Fruit fly (Drosophila melanogaster) whole organism, adult: ENCODE results near the gene CG9928.
A peak's percentile ranks its signal among the peaks of the same experiment; 100 is the strongest.

ENCODE experiments used
- CG11617 ChIP-seq: fragments of 200-800 bp; sonication (Bioruptor generic); optimal IDR thresholded peaks from 2 replicates; lab custom pipeline; 2017; ENCODE audit warnings: mild to moderate bottlenecking, missing biosample characterization, missing genetic modification reagents, missing genetic modification characterization
- CG12768 ChIP-seq: fragments of 200-800 bp; sonication (Bioruptor generic); optimal IDR thresholded peaks from 2 replicates; lab custom pipeline; 2017; ENCODE audit warnings: missing biosample characterization, missing genetic modification characterization, mild to moderate bottlenecking, moderate library complexity, missing genetic modification reagents
- CG14711 ChIP-seq: fragments of 200-800 bp; sonication (Bioruptor generic); optimal IDR thresholded peaks from 2 replicates; lab custom pipeline; 2018; ENCODE audit warnings: missing biosample characterization, mild to moderate bottlenecking, missing genetic modification characterization, moderate library complexity
- CG1620 ChIP-seq: fragments of 200-800 bp; sonication (Bioruptor generic); optimal IDR thresholded peaks from 2 replicates; lab custom pipeline; 2016; ENCODE audit warnings: missing biosample characterization, missing genetic modification characterization
- CG33017 ChIP-seq: fragments of 200-800 bp; sonication (Bioruptor generic); optimal IDR thresholded peaks from 2 replicates; lab custom pipeline; 2018; ENCODE audit warnings: missing biosample characterization, mild to moderate bottlenecking, missing genetic modification characterization, moderate library complexity
- CG5204 ChIP-seq: fragments of 200-800 bp; sonication (Bioruptor generic); optimal IDR thresholded peaks from 2 replicates; lab custom pipeline; 2016; ENCODE audit warnings: missing biosample characterization, missing genetic modification characterization
- CG7045 ChIP-seq: fragments of 200-800 bp; sonication (Bioruptor generic); optimal IDR thresholded peaks from 2 replicates; lab custom pipeline; 2017; ENCODE audit warnings: missing biosample characterization, mild to moderate bottlenecking, missing genetic modification characterization
- CG7101 ChIP-seq: fragments of 200-800 bp; sonication (Bioruptor generic); optimal IDR thresholded peaks from 2 replicates; lab custom pipeline; 2018; ENCODE audit warnings: missing biosample characterization, mild to moderate bottlenecking, missing genetic modification characterization, moderate library complexity
- Clk ChIP-seq: fragments of 200-800 bp; sonication (Bioruptor generic); optimal IDR thresholded peaks from 2 replicates; lab custom pipeline; 2017; ENCODE audit warnings: missing biosample characterization, missing genetic modification characterization
- Crg-1 ChIP-seq: fragments of 200-800 bp; sonication (Bioruptor generic); optimal IDR thresholded peaks from 2 replicates; lab custom pipeline; 2016; ENCODE audit warnings: missing biosample characterization, missing genetic modification characterization
- Hr96 ChIP-seq: fragments of 200-800 bp; sonication (Bioruptor generic); optimal IDR thresholded peaks from 2 replicates; lab custom pipeline; 2016; ENCODE audit warnings: missing biosample characterization, missing genetic modification characterization
- Mnt ChIP-seq: fragments of 200-800 bp; sonication (Bioruptor generic); optimal IDR thresholded peaks from 2 replicates; lab custom pipeline; 2016; ENCODE audit warnings: missing biosample characterization, mild to moderate bottlenecking, missing genetic modification characterization
- bab1 ChIP-seq: fragments of 200-800 bp; sonication (Bioruptor generic); optimal IDR thresholded peaks from 3 replicates; lab custom pipeline; 2019; ENCODE audit warnings: missing biosample characterization, mild to moderate bottlenecking, missing genetic modification characterization, moderate library complexity
- cic ChIP-seq: fragments of 200-800 bp; sonication (Bioruptor generic); optimal IDR thresholded peaks from 2 replicates; lab custom pipeline; 2017; ENCODE audit warnings: missing biosample characterization, mild to moderate bottlenecking, missing genetic modification characterization, moderate library complexity
- cnc ChIP-seq, 2 experiments: fragments of >200 bp; optimal IDR thresholded peaks; 2 replicates each; lab custom pipeline; 2017
- kay ChIP-seq: fragments of 200-800 bp; sonication (Bioruptor generic); peaks from one replicate; lab custom pipeline; 2016; ENCODE audit warnings: missing biosample characterization, missing genetic modification characterization, borderline replicate concordance
- ovo ChIP-seq: fragments of 200-800 bp; sonication (Bioruptor generic); optimal IDR thresholded peaks from 2 replicates; lab custom pipeline; 2016; ENCODE audit warnings: missing biosample characterization, missing genetic modification characterization
- pad ChIP-seq: fragments of 200-800 bp; sonication (Bioruptor generic); optimal IDR thresholded peaks from 3 replicates; lab custom pipeline; 2017; ENCODE audit warnings: missing biosample characterization, missing genetic modification characterization, mild to moderate bottlenecking, moderate library complexity, missing genetic modification reagents
- tj ChIP-seq: fragments of 200-800 bp; sonication (Bioruptor generic); optimal IDR thresholded peaks from 3 replicates; lab custom pipeline; 2017; ENCODE audit warnings: missing biosample characterization, mild to moderate bottlenecking, missing genetic modification characterization, moderate library complexity
- toe ChIP-seq: fragments of 200-800 bp; sonication (Bioruptor generic); optimal IDR thresholded peaks from 2 replicates; lab custom pipeline; 2016; ENCODE audit warnings: missing biosample characterization, missing genetic modification characterization

The CG9928 gene

DNA sequence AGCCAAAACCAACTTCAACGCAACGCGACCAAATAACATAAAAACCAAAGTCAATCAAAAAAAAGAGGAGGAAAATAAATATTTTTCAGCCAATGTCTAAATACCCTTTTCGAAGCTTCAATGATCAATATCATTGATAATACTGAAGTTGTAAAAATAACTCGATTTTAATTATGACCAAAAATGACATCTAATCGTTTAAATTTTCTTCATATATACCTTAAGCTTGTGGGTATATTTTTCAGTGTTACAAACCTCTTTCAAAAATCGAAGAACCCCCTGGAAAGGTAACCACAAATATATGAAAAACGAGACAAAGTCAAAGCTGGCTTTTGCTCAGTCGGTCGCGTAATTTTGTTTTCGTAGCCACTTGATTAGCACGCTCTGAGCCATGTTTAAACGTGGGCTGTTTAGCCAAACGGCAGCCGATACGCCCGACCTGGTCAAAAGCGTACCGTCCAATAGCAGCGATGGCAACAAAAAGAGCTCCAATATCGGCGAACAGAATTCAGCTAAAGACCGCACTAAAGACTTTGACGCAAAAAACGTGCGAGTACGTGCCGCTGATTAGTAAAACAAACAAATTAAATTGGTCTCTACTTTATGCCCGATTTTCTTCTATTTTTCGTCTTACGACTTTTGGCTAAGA lies 2.5 kb upstream of the CG9928 start:
- TF ChIP-seq bab1: peak; percentile 77
- TF ChIP-seq cnc (optimal IDR thresholded peaks at IDR 0.05; lab: Kevin White, UChicago): no peak

DNA sequence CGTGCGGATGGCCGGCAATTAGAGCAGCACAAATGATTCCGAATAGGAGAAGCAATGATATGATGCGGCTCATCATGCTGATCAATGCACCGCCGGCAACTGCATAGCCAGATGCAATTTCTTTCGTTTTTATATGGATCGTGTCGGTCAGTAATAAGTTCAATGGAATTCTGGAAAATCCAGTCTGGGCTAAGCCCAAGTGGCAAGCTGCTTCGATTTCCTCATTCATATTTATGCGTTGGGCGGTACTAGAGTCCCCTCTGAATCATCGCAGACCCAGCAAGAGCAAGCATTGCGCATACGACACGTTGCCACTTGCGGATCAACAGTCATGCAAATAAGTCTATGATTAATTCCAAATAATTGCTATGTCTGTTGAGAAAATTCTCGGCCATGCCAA lies 819 bp upstream of the CG9928 start, which contains the start of gene CG16978:
Gene CG16978 (minus strand): TSS at position 101 of the 400 bp plus-strand sequence.
- TF ChIP-seq toe (no peak), ovo (GFP tag; lab: Kevin White, UChicago) (no peak), cnc (optimal IDR thresholded peaks at IDR 0.05; lab: Kevin White, UChicago) (no peak), CG11617 (no peak), CG7101 (no peak), Hr96 (GFP tag; lab: Kevin White, UChicago) (no peak), Crg-1 (GFP tag; lab: Kevin White, UChicago) (no peak), CG5204 (GFP tag; lab: Kevin White, UChicago) (no peak), Clk (GFP tag; lab: Kevin White, UChicago) (no peak)

DNA sequence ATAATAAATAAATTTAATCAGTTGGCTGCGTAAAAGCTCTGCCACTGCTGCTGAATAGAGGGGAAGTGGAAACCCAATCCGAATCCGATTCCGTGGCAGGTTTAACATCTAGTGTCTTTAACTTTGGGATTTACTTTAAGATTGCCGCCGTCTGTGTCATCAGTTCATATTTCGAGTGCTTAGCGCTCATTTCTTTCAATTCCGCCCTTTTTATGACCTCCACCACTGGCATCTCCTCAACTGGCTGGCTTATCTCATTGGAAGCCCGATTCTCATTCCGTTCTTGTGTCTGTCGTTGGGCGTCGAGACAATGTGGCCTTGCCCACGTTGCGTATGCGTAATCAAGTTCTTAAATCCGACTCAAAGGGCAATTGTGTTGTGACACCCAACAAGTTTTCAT lies 1.8 kb downstream of the CG9928 start:
- TF ChIP-seq CG1620 (GFP tag; lab: Kevin White, UChicago): no peak
- no peak for TF ChIP-seq CG12768 (GFP tag; lab: Kevin White, UChicago)
- no peak for TF ChIP-seq Mnt

DNA sequence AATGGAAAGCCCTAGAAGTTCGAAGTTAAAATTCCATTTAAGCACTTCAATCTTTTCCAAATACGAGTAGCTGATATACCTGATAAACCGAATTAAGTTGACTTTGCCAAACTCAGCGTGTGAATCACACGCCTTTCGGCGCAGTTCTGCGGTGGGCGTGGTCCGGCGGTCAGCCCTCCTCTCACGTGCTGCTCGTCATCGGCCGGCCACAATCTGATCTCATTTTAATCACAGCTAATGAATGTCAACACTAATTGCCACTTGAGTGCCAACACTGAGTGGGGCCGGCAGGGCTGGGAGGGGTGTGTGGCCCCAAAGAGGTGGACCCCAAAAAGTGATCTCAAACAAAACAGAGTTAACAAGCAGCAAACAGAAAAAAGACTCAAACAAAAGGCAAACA lies 6.8 kb downstream of the CG9928 start:
- TF ChIP-seq CG11617 (no peak), CG14711 (no peak), Hr96 (GFP tag; lab: Kevin White, UChicago) (no peak), cic (GFP tag; lab: Kevin White, UChicago) (no peak), toe (no peak), kay (GFP tag; lab: Kevin White, UChicago) (no peak)

DNA sequence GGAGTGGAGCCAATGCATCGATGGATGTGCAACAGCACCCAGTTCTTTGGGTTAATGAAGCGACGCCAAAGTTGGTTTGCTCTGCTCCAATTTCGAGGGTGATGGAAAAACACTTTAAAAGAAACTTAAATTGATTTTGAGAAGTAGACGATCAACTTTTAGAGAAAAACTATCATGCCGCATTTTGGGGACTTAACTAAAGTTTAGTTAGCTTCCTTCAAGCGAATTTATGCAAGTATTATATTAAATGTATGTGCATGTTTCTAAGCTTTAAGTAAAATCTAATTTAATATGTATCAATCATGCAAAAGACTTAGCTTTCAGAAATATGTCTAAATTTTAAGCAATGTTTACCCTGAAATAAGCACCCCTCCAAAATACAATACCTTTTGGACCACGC lies 12.4 kb downstream of the CG9928 start, which contains the start of gene CG5122:
Gene CG5122 (plus strand): TSS at position 301 of the 400 bp plus-strand sequence.
- TF ChIP-seq CG5204 (GFP tag; lab: Kevin White, UChicago) (no peak), Crg-1 (GFP tag; lab: Kevin White, UChicago) (no peak), Hr96 (GFP tag; lab: Kevin White, UChicago) (no peak), cic (GFP tag; lab: Kevin White, UChicago) (no peak), toe (no peak), Clk (GFP tag; lab: Kevin White, UChicago) (no peak), CG12768 (GFP tag; lab: Kevin White, UChicago) (no peak), bab1 (no peak), CG1620 (GFP tag; lab: Kevin White, UChicago) (no peak)

DNA sequence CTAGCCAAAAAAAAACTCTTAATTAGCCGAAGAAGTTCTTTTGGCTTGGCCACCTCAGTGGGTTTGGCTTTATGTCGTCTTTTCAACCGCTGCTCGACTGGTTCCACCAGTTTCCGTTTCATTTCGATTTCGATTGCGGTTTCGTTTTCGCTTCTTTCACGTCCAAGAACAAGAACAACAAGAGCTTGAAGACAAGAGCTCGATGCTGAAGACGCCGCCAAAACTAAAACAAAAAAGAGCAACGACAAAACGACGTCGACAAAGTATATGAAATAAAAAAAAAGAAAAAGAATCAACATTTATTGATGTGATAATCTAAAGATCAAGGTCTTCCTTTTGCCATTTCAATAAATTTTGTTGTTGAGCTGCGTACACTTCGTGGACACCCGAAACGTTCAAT lies 20.2 kb downstream of the CG9928 start:
- TF ChIP-seq Crg-1 (GFP tag; lab: Kevin White, UChicago) (no peak), Clk (GFP tag; lab: Kevin White, UChicago) (no peak), CG7101 (no peak), CG5204 (GFP tag; lab: Kevin White, UChicago) (no peak), CG11617 (no peak), ovo (GFP tag; lab: Kevin White, UChicago) (no peak), toe (no peak), CG33017 (tag; lab: Kevin White, UChicago) (no peak), CG1620 (GFP tag; lab: Kevin White, UChicago) (no peak), CG7045 (GFP tag; lab: Kevin White, UChicago) (no peak)

DNA sequence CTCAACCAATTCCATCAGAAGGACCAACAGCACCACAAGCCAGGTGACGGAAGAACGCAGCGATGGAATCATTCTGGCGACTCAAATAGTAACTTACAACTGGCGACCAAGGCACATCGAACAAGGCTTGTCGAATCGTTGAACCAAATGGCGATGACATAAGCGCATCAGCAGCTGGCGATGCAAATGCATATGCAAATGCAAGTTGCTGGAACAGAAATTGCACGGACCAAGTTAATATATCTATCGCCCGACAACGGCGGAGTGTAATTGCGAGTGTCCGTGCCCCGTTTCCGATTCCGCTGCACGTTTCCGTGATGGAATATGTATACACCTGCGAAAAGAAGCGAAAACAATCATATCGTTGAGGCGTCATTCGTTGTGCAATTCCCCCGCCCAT lies 23.7 kb downstream of the CG9928 start, which contains the start of the genes CG44198 and CG43050:
Gene CG44198 (minus strand): TSS at position 101 of the 400 bp plus-strand sequence.
Gene CG43050 (plus strand): TSS at position 261 of the 400 bp plus-strand sequence.
- TF ChIP-seq CG5204 (GFP tag; lab: Kevin White, UChicago) (no peak), pad (GFP tag; lab: Kevin White, UChicago) (no peak), Mnt (no peak), CG7045 (GFP tag; lab: Kevin White, UChicago) (no peak), CG7101 (no peak), ovo (GFP tag; lab: Kevin White, UChicago) (no peak), cnc (optimal IDR thresholded peaks at IDR 0.05; lab: Kevin White, UChicago) (no peak)

DNA sequence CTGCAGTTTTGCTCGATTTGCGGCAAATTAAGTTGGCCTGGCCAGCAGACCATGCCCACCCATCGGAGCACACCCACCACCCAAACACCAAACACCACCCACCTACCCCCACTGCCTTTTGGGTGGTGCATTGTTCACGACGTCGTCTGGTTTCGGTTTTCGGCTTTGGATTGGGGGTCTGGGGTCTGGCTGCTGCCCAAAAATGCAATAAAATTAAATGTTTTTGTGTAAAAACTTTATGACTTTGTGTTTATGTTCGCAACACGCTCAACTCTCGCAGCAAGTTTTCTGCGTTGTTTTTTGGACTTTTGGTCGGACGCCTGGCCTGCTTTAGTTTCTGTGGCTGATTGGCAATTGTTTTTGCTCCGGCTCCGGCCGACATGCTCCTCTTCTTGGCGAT lies 26.0 kb downstream of the CG9928 start:
- TF ChIP-seq pad (GFP tag; lab: Kevin White, UChicago) (no peak), ovo (GFP tag; lab: Kevin White, UChicago) (no peak), Hr96 (GFP tag; lab: Kevin White, UChicago) (no peak), tj (GFP tag; lab: Kevin White, UChicago) (no peak)
